Fruit fly (Drosophila melanogaster): ENCODE measurements around the gene CG34347.

- TF ChIP-seq esn (GFP tag; optimal IDR thresholded peaks at IDR 0.05) (no peak), CG7368 (GFP tag; optimal IDR thresholded peaks at IDR 0.05) (no peak), CG6854 (GFP tag; optimal IDR thresholded peaks at IDR 0.05) (no peak), Sox14 (GFP tag; optimal IDR thresholded peaks at IDR 0.05) (no peak), OdsH (GFP tag; optimal IDR thresholded peaks at IDR 0.05) (no peak), CG6808 (GFP tag; optimal IDR thresholded peaks at IDR 0.05) (no peak), salr (GFP tag; optimal IDR thresholded peaks at IDR 0.05) (no peak), CG1621 (tag; optimal IDR thresholded peaks at IDR 0.05) (no peak), CG34406 (GFP tag; optimal IDR thresholded peaks at IDR 0.05) (no peak)
Measured at dm6 chr3R:31372127-31372526, 61.2 kb downstream of the CG34347 start, which contains the start of gene gskt.
